Fruit fly (Drosophila melanogaster) whole organism, embryonic: ENCODE data around the gene gw.

Experiments used
- CG12236 ChIP-seq: fragments of 200-800 bp; sonication (Bioruptor generic); optimal IDR thresholded peaks from 2 replicates; lab custom pipeline; 2016; ENCODE audit warnings: missing biosample characterization, missing genetic modification characterization
- CG12942 ChIP-seq: fragments of 200-800 bp; sonication (Bioruptor generic); optimal IDR thresholded peaks from 3 replicates; lab custom pipeline; 2016; ENCODE audit warnings: missing biosample characterization, missing genetic modification characterization
- CG14014 ChIP-seq: fragments of 200-800 bp; sonication (Bioruptor generic); IDR thresholded peaks from 2 replicates; pipeline ENCODE4 v1.3.6; 2022; ENCODE audit warnings: missing biosample characterization, missing genetic modification characterization
- CG18262 ChIP-seq: fragments of 200-800 bp; optimal IDR thresholded peaks from 3 replicates; lab custom pipeline; 2019; ENCODE audit warnings: missing biosample characterization, mild to moderate bottlenecking, missing genetic modification characterization, moderate library complexity
- CG18619 ChIP-seq: fragments of 200-800 bp; sonication (Bioruptor generic); optimal IDR thresholded peaks from 3 replicates; lab custom pipeline; 2017; ENCODE audit warnings: missing biosample characterization, mild to moderate bottlenecking, missing genetic modification characterization
- CG2129 ChIP-seq: fragments of 200-800 bp; sonication (Bioruptor generic); IDR thresholded peaks from 2 replicates; pipeline ENCODE4 v1.3.6; 2022; ENCODE audit warnings: missing biosample characterization, missing genetic modification characterization; ENCODE audit not compliant: partially characterized antibody
- CG2678 ChIP-seq: fragments of 200-800 bp; sonication (Bioruptor generic); optimal IDR thresholded peaks from 3 replicates; lab custom pipeline; 2019; ENCODE audit warnings: missing biosample characterization, mild to moderate bottlenecking, missing genetic modification characterization, moderate library complexity
- CG31388 ChIP-seq: fragments of 200-800 bp; sonication (Bioruptor generic); optimal IDR thresholded peaks from 2 replicates; lab custom pipeline; 2016; ENCODE audit warnings: missing biosample characterization, missing genetic modification characterization
- CG5180 ChIP-seq: fragments of 200-800 bp; sonication (Bioruptor generic); optimal IDR thresholded peaks from 3 replicates; lab custom pipeline; 2017; ENCODE audit warnings: missing biosample characterization, missing genetic modification characterization, mild to moderate bottlenecking, moderate library complexity, missing genetic modification reagents
- CG5245 ChIP-seq: fragments of 200-800 bp; sonication (Bioruptor generic); optimal IDR thresholded peaks from 3 replicates; lab custom pipeline; 2016; ENCODE audit warnings: missing biosample characterization, missing genetic modification characterization
- CG7556 ChIP-seq: fragments of 200-800 bp; sonication (Bioruptor generic); optimal IDR thresholded peaks from 2 replicates; lab custom pipeline; 2017; ENCODE audit warnings: missing biosample characterization, mild to moderate bottlenecking, missing genetic modification characterization
- CG7963 ChIP-seq: fragments of 200-800 bp; sonication (Bioruptor generic); IDR thresholded peaks from 3 replicates; pipeline ENCODE4 v1.3.6; 2022; ENCODE audit warnings: missing biosample characterization, missing genetic modification characterization; ENCODE audit not compliant: partially characterized antibody
- CG8388 ChIP-seq: fragments of 200-800 bp; sonication (Bioruptor generic); optimal IDR thresholded peaks from 2 replicates; lab custom pipeline; 2019; ENCODE audit warnings: missing biosample characterization, mild to moderate bottlenecking, missing genetic modification characterization, moderate library complexity
- CoRest ChIP-seq: fragments of 200-800 bp; sonication (Bioruptor generic); optimal IDR thresholded peaks from 3 replicates; lab custom pipeline; 2018; ENCODE audit warnings: missing biosample characterization, mild to moderate bottlenecking, missing genetic modification characterization, moderate library complexity
- Dek ChIP-seq: fragments of 200-800 bp; sonication (Bioruptor generic); optimal IDR thresholded peaks from 3 replicates; lab custom pipeline; 2019; ENCODE audit warnings: missing biosample characterization, mild to moderate bottlenecking, missing genetic modification characterization, moderate library complexity
- Gsc ChIP-seq: fragments of 200-800 bp; sonication (Bioruptor generic); IDR thresholded peaks from 2 replicates; pipeline ENCODE4 v1.3.6; 2022; ENCODE audit warnings: missing biosample characterization, missing genetic modification characterization
- Hr78 ChIP-seq, 2 experiments: fragments of 200-800 bp in 1 of 2; fragments of >200 bp in 1 of 2; sonication (Bioruptor generic) in 1 of 2; optimal IDR thresholded peaks; 2 replicates each; lab custom pipeline; 2017 to 2019; ENCODE audit warnings: missing biosample characterization in 2 of 2, missing genetic modification characterization in 2 of 2, mild to moderate bottlenecking in 1 of 2, moderate library complexity in 1 of 2
- MESR4 ChIP-seq: fragments of 200-800 bp; sonication (Bioruptor generic); optimal IDR thresholded peaks from 2 replicates; lab custom pipeline; 2018; ENCODE audit warnings: missing biosample characterization, mild to moderate bottlenecking, missing genetic modification characterization, moderate library complexity
- MTF-1 ChIP-seq: fragments of 200-800 bp; sonication (Bioruptor generic); optimal IDR thresholded peaks from 2 replicates; lab custom pipeline; 2018; ENCODE audit warnings: missing biosample characterization, mild to moderate bottlenecking, missing genetic modification characterization, borderline replicate concordance
- Med ChIP-seq: fragments of 200-800 bp; sonication (Bioruptor generic); peaks from one replicate; lab custom pipeline; 2016; ENCODE audit warnings: missing biosample characterization, missing genetic modification characterization, mild to moderate bottlenecking, inconsistent platforms, moderate library complexity
- Nf-YB ChIP-seq: fragments of 200-800 bp; sonication (Bioruptor generic); optimal IDR thresholded peaks from 3 replicates; lab custom pipeline; 2019; ENCODE audit warnings: missing biosample characterization, mild to moderate bottlenecking, missing genetic modification characterization, moderate library complexity
- NfI ChIP-seq: fragments of 200-800 bp; sonication (Bioruptor generic); optimal IDR thresholded peaks from 3 replicates; lab custom pipeline; 2018; ENCODE audit warnings: missing biosample characterization, mild to moderate bottlenecking, missing genetic modification characterization, moderate library complexity
- Oaz ChIP-seq: fragments of 200-800 bp; sonication (Bioruptor generic); IDR thresholded peaks from 2 replicates; pipeline ENCODE4 v1.3.6; 2022; ENCODE audit warnings: missing biosample characterization, missing genetic modification characterization
- Ravus ChIP-seq: fragments of 200-800 bp; sonication (Bioruptor generic); IDR thresholded peaks from 2 replicates; pipeline ENCODE4 v1.3.6; 2022; ENCODE audit warnings: missing biosample characterization, missing genetic modification characterization
- Spps ChIP-seq: fragments of 200-800 bp; sonication (Bioruptor generic); optimal IDR thresholded peaks from 2 replicates; lab custom pipeline; 2018; ENCODE audit warnings: missing biosample characterization, mild to moderate bottlenecking, missing genetic modification characterization
- Sry-β ChIP-seq: fragments of 200-800 bp; sonication (Bioruptor generic); optimal IDR thresholded peaks from 2 replicates; lab custom pipeline; 2018; ENCODE audit warnings: missing biosample characterization, mild to moderate bottlenecking, missing genetic modification characterization, moderate library complexity
- Trl ChIP-seq, 3 experiments: fragments of >200 bp in 2 of 3; fragments of 200-800 bp in 1 of 3; sonication (Bioruptor generic) in 1 of 3; optimal IDR thresholded peaks; 2 replicates in 1 of 3; 3 replicates in 2 of 3; lab custom pipeline; 2016 to 2017; ENCODE audit warnings: missing biosample characterization in 1 of 3, missing genetic modification characterization in 1 of 3
- abd-A ChIP-seq: fragments of 200-800 bp; sonication (Bioruptor generic); optimal IDR thresholded peaks from 3 replicates; lab custom pipeline; 2019; ENCODE audit warnings: missing biosample characterization, mild to moderate bottlenecking, missing genetic modification characterization, moderate library complexity
- chm ChIP-seq: fragments of 200-800 bp; sonication (Bioruptor generic); IDR thresholded peaks from 2 replicates; pipeline ENCODE4 v1.3.6; 2022; ENCODE audit warnings: missing biosample characterization, missing genetic modification characterization
- corto ChIP-seq: fragments of 200-800 bp; sonication (Bioruptor generic); optimal IDR thresholded peaks from 2 replicates; lab custom pipeline; 2016; ENCODE audit warnings: missing biosample characterization, mild to moderate bottlenecking, missing genetic modification characterization, moderate library complexity
- croc ChIP-seq: fragments of 200-800 bp; sonication (Bioruptor generic); conservative IDR thresholded peaks from 3 replicates; pipeline ENCODE4 v1.3.6; 2022; ENCODE audit warnings: missing biosample characterization, missing genetic modification characterization
- crol ChIP-seq: fragments of 200-800 bp; sonication (Bioruptor generic); IDR thresholded peaks from 2 replicates; pipeline ENCODE4 v1.3.6; 2022; ENCODE audit warnings: missing biosample characterization, missing genetic modification characterization
- dm ChIP-seq: fragments of 200-800 bp; sonication (Bioruptor generic); optimal IDR thresholded peaks from 3 replicates; lab custom pipeline; 2016; ENCODE audit warnings: missing biosample characterization, missing genetic modification characterization
- esg ChIP-seq: fragments of 200-800 bp; sonication (Bioruptor generic); conservative IDR thresholded peaks from 2 replicates; pipeline ENCODE4 v1.3.6; 2022; ENCODE audit warnings: missing biosample characterization, missing genetic modification characterization
- ewg ChIP-seq: fragments of 200-800 bp; sonication (Bioruptor generic); optimal IDR thresholded peaks from 3 replicates; lab custom pipeline; 2017; ENCODE audit warnings: mild to moderate bottlenecking, missing biosample characterization, missing genetic modification reagents, missing genetic modification characterization
- fd102C ChIP-seq: fragments of 200-800 bp; sonication (Bioruptor generic); optimal IDR thresholded peaks from 2 replicates; lab custom pipeline; 2018; ENCODE audit warnings: missing biosample characterization, mild to moderate bottlenecking, missing genetic modification characterization, moderate library complexity
- hth ChIP-seq: fragments of >200 bp; optimal IDR thresholded peaks from 2 replicates; lab custom pipeline; 2017; ENCODE audit warnings: inconsistent platforms
- insv ChIP-seq, 2 experiments: fragments of 200-800 bp; sonication (Bioruptor generic); optimal IDR thresholded peaks; 3 replicates each; lab custom pipeline; 2016 to 2018; ENCODE audit warnings: missing biosample characterization in 2 of 2, missing genetic modification characterization in 2 of 2
- jigr1 ChIP-seq: fragments of 200-800 bp; sonication (Bioruptor generic); IDR thresholded peaks from 3 replicates; pipeline ENCODE4 v1.3.6; 2022; ENCODE audit warnings: missing biosample characterization, missing genetic modification characterization
- lbe ChIP-seq: fragments of 200-800 bp; sonication (Bioruptor generic); optimal IDR thresholded peaks from 2 replicates; lab custom pipeline; 2016; ENCODE audit warnings: missing biosample characterization, mild to moderate bottlenecking, missing genetic modification characterization
- lola ChIP-seq, 3 experiments: fragments of >200 bp in 2 of 3; fragments of 200-800 bp in 1 of 3; sonication (Bioruptor generic) in 1 of 3; optimal IDR thresholded peaks; 2 replicates each; lab custom pipeline; 2017 to 2019; ENCODE audit warnings: missing biosample characterization in 3 of 3, missing genetic modification characterization in 3 of 3, mild to moderate bottlenecking in 1 of 3, moderate library complexity in 1 of 3
- mam ChIP-seq: fragments of 200-800 bp; sonication (Bioruptor generic); optimal IDR thresholded peaks from 3 replicates; lab custom pipeline; 2016; ENCODE audit warnings: missing biosample characterization, missing genetic modification characterization
- nom ChIP-seq: fragments of 200-800 bp; sonication (Bioruptor generic); optimal IDR thresholded peaks from 2 replicates; lab custom pipeline; 2017; ENCODE audit warnings: missing biosample characterization, missing genetic modification characterization, mild to moderate bottlenecking, moderate library complexity, missing genetic modification reagents
- psq ChIP-seq: fragments of 200-800 bp; sonication (Bioruptor generic); optimal IDR thresholded peaks from 2 replicates; lab custom pipeline; 2017; ENCODE audit warnings: missing biosample characterization, missing genetic modification characterization
- ro ChIP-seq: fragments of 200-800 bp; sonication (Bioruptor generic); IDR thresholded peaks from 2 replicates; pipeline ENCODE4 v1.3.6; 2022; ENCODE audit warnings: missing biosample characterization, missing genetic modification characterization
- slp2 ChIP-seq: fragments of 200-800 bp; sonication (Bioruptor generic); optimal IDR thresholded peaks from 2 replicates; lab custom pipeline; 2016; ENCODE audit warnings: missing biosample characterization, missing genetic modification characterization
- vvl ChIP-seq: fragments of 200-800 bp; sonication (Bioruptor generic); IDR thresholded peaks from 2 replicates; pipeline ENCODE4 v1.3.6; 2022; ENCODE audit warnings: missing biosample characterization, missing genetic modification characterization

Gene gw

DNA sequence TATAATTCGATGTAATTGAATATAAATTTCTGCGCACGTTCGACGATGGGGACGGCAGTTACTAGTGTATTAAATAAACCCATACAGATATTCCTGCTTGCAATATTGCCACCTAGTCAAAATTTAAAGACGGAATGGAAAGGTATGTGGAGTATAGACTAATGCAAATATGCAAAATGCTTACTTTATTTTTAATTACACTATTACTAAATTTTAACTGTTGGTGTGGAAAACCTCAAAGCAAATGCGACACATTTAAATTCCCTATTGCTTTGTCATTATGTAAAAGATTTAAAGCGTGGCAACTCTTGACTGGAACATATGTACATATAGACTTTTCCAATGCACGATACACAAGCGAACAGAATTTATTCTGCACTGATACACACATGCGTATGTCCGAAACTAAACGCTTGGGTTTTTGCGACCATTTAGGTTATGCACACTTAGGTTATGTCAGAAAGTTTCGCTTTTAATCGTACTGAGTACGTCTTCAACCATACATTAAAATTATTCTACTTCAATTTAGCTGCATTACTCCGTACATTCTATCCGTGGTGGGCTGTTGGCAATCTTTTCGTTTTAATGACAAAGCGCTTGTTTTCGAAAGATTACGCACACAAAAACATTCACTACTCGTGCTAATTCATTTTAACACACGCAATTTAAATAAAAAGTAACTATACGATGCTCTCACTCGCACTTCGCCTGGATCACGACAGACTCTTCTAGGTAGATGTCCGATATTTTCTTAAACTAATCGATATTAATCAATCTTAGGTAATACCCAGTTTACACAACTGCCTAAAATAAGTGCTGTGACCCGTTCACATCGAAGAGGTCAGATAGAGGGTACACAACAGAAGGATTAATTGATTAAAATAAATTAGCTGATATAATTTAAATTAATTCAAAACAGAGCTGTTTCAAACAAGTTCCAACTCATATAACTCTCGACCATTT is at the start of gene gw (continued):
- peak; percentile 86 for TF ChIP-seq CG7556 (GFP tag; lab: Kevin White, UChicago)
- no peak for TF ChIP-seq MTF-1 (GFP tag; lab: Kevin White, UChicago)
- TF ChIP-seq CG31388 (GFP tag; lab: Kevin White, UChicago) = peak; percentile 39
- TF ChIP-seq fd102C (GFP tag; lab: Kevin White, UChicago) = no peak
- TF ChIP-seq chm = no peak
- peak in 1 of 2 experiments; percentile 72 for TF ChIP-seq insv (GFP tag; optimal IDR thresholded peaks at IDR 0.05; lab: Kevin White, UChicago)
- TF ChIP-seq ro (GFP tag; lab: Robert Waterston, UW) = no peak
- TF ChIP-seq CG14014 (GFP tag; lab: Robert Waterston, UW) = peak; percentile 65
- peak; percentile 31 for TF ChIP-seq Sry-β
- peak; percentile 82 for TF ChIP-seq vvl (GFP tag; lab: Robert Waterston, UW)
- TF ChIP-seq CG18262 (tag; lab: Kevin White, UChicago) = peak; percentile 80
- no peak for TF ChIP-seq CG8388 (GFP tag; lab: Kevin White, UChicago)
- TF ChIP-seq Gsc (GFP tag; lab: Robert Waterston, UW) = no peak
- peak; percentile 75 for TF ChIP-seq mam (GFP tag; lab: Kevin White, UChicago)
- TF ChIP-seq Hr78 (GFP tag; optimal IDR thresholded peaks at IDR 0.05; lab: Kevin White, UChicago) = no peak
- no peak for TF ChIP-seq NfI (GFP tag; lab: Kevin White, UChicago)
- TF ChIP-seq hth (lab: Kevin White, UChicago) = no peak
- peak; percentile 92 for TF ChIP-seq MESR4 (GFP tag; lab: Kevin White, UChicago)
- TF ChIP-seq corto (GFP tag; lab: Kevin White, UChicago) = no peak
- TF ChIP-seq nom (GFP tag; lab: Kevin White, UChicago) = peak; percentile 79
- no peak for TF ChIP-seq crol (GFP tag; lab: Robert Waterston, UW)
- TF ChIP-seq esg (GFP tag; lab: Robert Waterston, UW) = no peak; the same call in 1 of the 2 replicates
- peak; percentile 43 for TF ChIP-seq slp2 (GFP tag; lab: Kevin White, UChicago)
- peak; percentile 95 for TF ChIP-seq Med
- peak; percentile 41; the same call in 1 of the 3 replicates for TF ChIP-seq croc (GFP tag; lab: Robert Waterston, UW)
- TF ChIP-seq CG5180 (GFP tag; lab: Kevin White, UChicago) = no peak
- TF ChIP-seq psq (GFP tag; lab: Kevin White, UChicago) = peak; percentile 66
- peak; percentile 40 for TF ChIP-seq CoRest (tag; lab: Kevin White, UChicago)
- TF ChIP-seq Dek (tag; lab: Kevin White, UChicago) = no peak
- TF ChIP-seq CG18619 (GFP tag; lab: Kevin White, UChicago) = peak; percentile 81
- peak; percentile 82 for TF ChIP-seq ewg
- 0 out of 2 replicates have a peak, but pooled peaks have one; percentile 9 for TF ChIP-seq Oaz
- no peak for TF ChIP-seq Trl (optimal IDR thresholded peaks at IDR 0.05; lab: Kevin White, UChicago)
- TF ChIP-seq Trl (GFP tag; optimal IDR thresholded peaks at IDR 0.05; lab: Kevin White, UChicago) = peak; percentile 84
- TF ChIP-seq lola (GFP tag; optimal IDR thresholded peaks at IDR 0.05; lab: Kevin White, UChicago) = peak in 2 of 3 experiments; percentile 77 to 84
- no peak for TF ChIP-seq CG2678 (tag; lab: Kevin White, UChicago)
- no peak for TF ChIP-seq Ravus (GFP tag; lab: Robert Waterston, UW)
- TF ChIP-seq lbe (GFP tag; lab: Kevin White, UChicago) = peak; percentile 75
- peak; percentile 82 for TF ChIP-seq dm (GFP tag; lab: Kevin White, UChicago)
- no peak; the same call in 2 of the 3 replicates for TF ChIP-seq CG7963 (GFP tag; lab: Robert Waterston, UW)
- TF ChIP-seq CG12942 (GFP tag; lab: Kevin White, UChicago) = peak; percentile 74
- peak; percentile 61 for TF ChIP-seq CG12236 (GFP tag; lab: Kevin White, UChicago)
- no peak for TF ChIP-seq CG2129 (GFP tag; lab: Robert Waterston, UW)
- no peak for TF ChIP-seq Nf-YB (GFP tag; lab: Kevin White, UChicago)
- TF ChIP-seq jigr1 = no peak
- no peak for TF ChIP-seq abd-A (tag; lab: Kevin White, UChicago)
- TF ChIP-seq CG5245 (GFP tag; lab: Kevin White, UChicago) = peak; percentile 60
- peak; percentile 16 for TF ChIP-seq Spps (tag; lab: Kevin White, UChicago)
